Fruit fly (Drosophila melanogaster) S2 (cell line): Measurements from ENCODE around the gene RhoGAP68F.

Experiments
- CG8478 ChIP-seq: fragments of >200 bp; optimal IDR thresholded peaks from 2 replicates; lab custom pipeline; 2018
- CTCF ChIP-seq, 2 experiments: fragments of >200 bp; optimal IDR thresholded peaks; 2 replicates each; lab custom pipeline; 2018

DNA sequence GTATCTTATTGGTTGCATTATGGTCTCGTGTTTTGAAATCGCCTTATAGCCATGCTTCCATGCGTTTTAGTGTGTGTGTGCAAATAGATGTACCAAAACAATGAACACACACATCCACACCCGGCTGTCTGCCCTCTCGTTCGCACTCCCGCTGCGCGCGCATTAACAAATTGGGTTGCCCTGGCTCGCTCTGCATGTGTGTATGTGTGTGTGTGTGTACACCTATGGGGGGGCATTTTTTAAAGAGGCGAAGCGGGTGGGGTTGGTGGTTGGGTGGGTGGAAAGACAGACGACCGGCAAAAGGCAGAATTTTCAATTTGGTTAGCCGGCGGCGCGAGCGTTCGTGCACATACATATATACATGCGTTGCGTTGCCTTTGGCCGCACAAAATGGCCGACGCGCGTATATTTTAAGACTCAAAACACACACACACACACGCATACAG, 14.5 kb upstream of the RhoGAP68F start:
- TF ChIP-seq CTCF (optimal IDR thresholded peaks at IDR 0.05; lab: Kevin White, UChicago): no peak
- TF ChIP-seq CG8478 (lab: Kevin White, UChicago): no peak
